Fruit fly (Drosophila melanogaster) whole organism, embryonic: ENCODE results near the gene Cpr65Av.

Experiments
- Dad ChIP-seq: fragments of 200-800 bp; sonication (Bioruptor generic); optimal IDR thresholded peaks from 3 replicates; lab custom pipeline; 2016; ENCODE audit warnings: missing biosample characterization, missing genetic modification characterization
- jing ChIP-seq: fragments of 200-800 bp; sonication (Bioruptor generic); optimal IDR thresholded peaks from 2 replicates; lab custom pipeline; 2018; ENCODE audit warnings: missing biosample characterization, mild to moderate bottlenecking, missing genetic modification characterization

DNA sequence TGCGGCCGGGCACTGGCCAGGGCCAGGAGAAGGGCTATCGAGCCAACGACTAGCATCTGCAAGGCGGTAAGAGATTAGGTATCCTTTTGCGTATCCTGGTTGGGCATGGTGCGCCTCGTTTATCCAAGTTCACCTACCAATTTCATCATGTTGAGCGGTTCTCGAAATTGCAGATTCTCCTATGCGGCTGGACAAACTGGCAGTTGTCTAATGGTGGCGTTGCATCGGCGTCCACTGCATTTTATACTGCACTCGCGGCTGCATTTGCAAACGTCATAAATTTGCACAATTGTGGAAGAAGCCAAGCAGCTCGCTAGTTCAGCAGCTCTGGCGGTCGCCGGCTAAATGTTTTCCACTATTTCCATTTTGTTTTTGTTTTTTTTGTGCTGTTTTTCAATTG lies 12.8 kb upstream of the Cpr65Av start, which contains the start of gene Acp65Aa:
- no peak for TF ChIP-seq Dad (GFP tag; lab: Kevin White, UChicago)
- no peak for TF ChIP-seq jing (GFP tag; lab: Kevin White, UChicago)
